Worm (Caenorhabditis elegans): ENCODE data around the gene dod-17.

DNA sequence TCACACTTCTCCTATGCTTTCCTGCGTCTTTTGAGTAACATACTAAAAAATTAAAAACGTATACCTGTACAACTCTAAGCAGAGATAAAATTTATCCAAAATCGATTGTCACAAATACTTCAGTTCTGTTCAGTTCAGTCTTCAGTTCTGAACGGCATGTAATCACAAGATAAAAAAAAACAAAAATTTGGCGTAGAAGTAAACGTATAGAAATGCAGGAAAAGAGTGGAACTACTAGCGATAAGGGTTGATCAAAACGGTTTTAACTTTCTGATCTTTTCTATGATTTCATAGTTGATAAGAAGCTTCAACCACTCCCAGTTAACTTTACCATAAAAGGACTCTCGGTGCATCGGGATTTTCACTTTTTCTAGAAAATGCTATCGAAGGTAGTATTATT lies 11.0 kb upstream of the dod-17 start, which contains the start of gene dod-22:
- TF ChIP-seq F57C9.4 (tag; optimal IDR thresholded peaks at IDR 0.05) (no peak), F49E8.2 (tag; optimal IDR thresholded peaks at IDR 0.05; ENCODE audit: insufficient read depth) (no peak), tlf-1 (GFP tag; optimal IDR thresholded peaks at IDR 0.05) (no peak), ama-1 (optimal IDR thresholded peaks at IDR 0.05) (no peak), ama-1 (GFP tag; optimal IDR thresholded peaks at IDR 0.05) (no peak)

Data from whole organism, young adult.